Worm (Caenorhabditis elegans) whole organism, midembryonic: ENCODE data around the gene idpp-5.

Experiments used
- T22C8.4 ChIP-seq: fragments of 200-800 bp; sonication (Bioruptor generic); IDR thresholded peaks from 2 replicates; pipeline ENCODE4 v1.3.6; 2022; ENCODE audit warnings: missing genetic modification characterization, missing compliant biosample characterization
- cog-1 ChIP-seq: sonication (generic microtip); optimal IDR thresholded peaks from 2 replicates; lab custom pipeline; 2016; ENCODE audit warnings: missing genetic modification characterization, missing compliant biosample characterization
- flt-1 ChIP-seq: fragments of 200-800 bp; sonication (Bioruptor generic); IDR thresholded peaks from 2 replicates; pipeline ENCODE4 v1.3.6; 2022; ENCODE audit warnings: missing genetic modification characterization, missing compliant biosample characterization
- klf-2 ChIP-seq: fragments of 200-800 bp; sonication (Bioruptor generic); conservative IDR thresholded peaks from 2 replicates; pipeline ENCODE4 v1.3.6; 2022; ENCODE audit warnings: missing genetic modification reagents, missing genetic modification characterization, missing compliant biosample characterization
- med-1 ChIP-seq: sonication (generic microtip); optimal IDR thresholded peaks from 2 replicates; lab custom pipeline; 2017; ENCODE audit warnings: missing genetic modification characterization, mild to moderate bottlenecking, missing compliant biosample characterization, antibody characterized with exemption, missing genetic modification reagents; ENCODE audit not compliant: insufficient read depth
- tab-1 ChIP-seq: fragments of 200-800 bp; sonication (Bioruptor generic); IDR thresholded peaks from 2 replicates; pipeline ENCODE4 v1.3.6; 2022; ENCODE audit warnings: missing genetic modification characterization, missing compliant biosample characterization
- ztf-23 ChIP-seq: fragments of 200-800 bp; sonication (Bioruptor generic); IDR thresholded peaks from 2 replicates; pipeline ENCODE4 v1.3.6; 2022; ENCODE audit warnings: missing genetic modification reagents, missing genetic modification characterization, missing compliant biosample characterization

ce11 chrX:3791098-3791497, 1.5 kb downstream of the idpp-5 start:
- TF ChIP-seq klf-2 (GFP tag; lab: Robert Waterston, UW) (no peak), T22C8.4 (GFP tag; lab: Robert Waterston, UW) (no peak), tab-1 (GFP tag; lab: Robert Waterston, UW) (no peak), flt-1 (no peak), med-1 (no peak), ztf-23 (no peak), cog-1 (tag; lab: Kevin White, UChicago) (no peak)
